Fruit fly (Drosophila melanogaster): ENCODE measurements around the gene CG34043.
A peak's percentile ranks its signal among the peaks of the same experiment; 100 is the strongest.

Gene CG34043

DNA sequence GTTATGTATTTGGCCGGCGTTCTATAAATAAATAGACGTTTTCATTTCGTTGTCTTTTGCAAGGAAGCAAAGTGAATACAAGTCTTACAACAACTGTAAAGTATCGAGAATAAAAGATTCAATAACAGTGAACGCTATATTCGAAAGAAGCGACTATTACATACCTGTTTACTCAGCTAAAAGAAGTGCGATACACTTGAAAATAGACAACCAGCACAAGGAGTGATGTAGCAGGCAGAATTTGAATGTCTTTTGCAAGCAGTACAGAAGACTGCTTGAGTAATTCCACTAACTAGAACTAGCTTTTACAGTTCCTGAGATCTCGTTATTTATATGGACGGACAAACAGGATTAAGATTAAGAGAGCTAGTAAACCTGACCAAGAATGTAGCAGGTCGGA, 17.6 kb upstream of the CG34043 start (continued):
- peak; percentile 65 for TF ChIP-seq CG1603 (tag; optimal IDR thresholded peaks at IDR 0.05)
- peak; percentile 95 for TF ChIP-seq sd (tag; optimal IDR thresholded peaks at IDR 0.05)
- peak; percentile 3 for TF ChIP-seq CG3163 (GFP tag; optimal IDR thresholded peaks at IDR 0.05)
- peak; percentile 23 for TF ChIP-seq NC2β (GFP tag; optimal IDR thresholded peaks at IDR 0.05)
- no peak for TF ChIP-seq pita (GFP tag; optimal IDR thresholded peaks at IDR 0.05)
- no peak for TF ChIP-seq br (optimal IDR thresholded peaks at IDR 0.05)
- TF ChIP-seq CG1792 (GFP tag; optimal IDR thresholded peaks at IDR 0.05) = no peak
- no peak for TF ChIP-seq ase (GFP tag; IDR thresholded peaks at IDR 0.05)
- no peak for TF ChIP-seq ash1 (GFP tag; optimal IDR thresholded peaks at IDR 0.05)
- peak; percentile 22 for TF ChIP-seq NfI (GFP tag; optimal IDR thresholded peaks at IDR 0.05)
- TF ChIP-seq Xbp1 (GFP tag; optimal IDR thresholded peaks at IDR 0.05) = peak; percentile 1
- TF ChIP-seq Dll (GFP tag; IDR thresholded peaks at IDR 0.05; ENCODE audit: partially characterized antibody) = no peak
- TF ChIP-seq nau (GFP tag; optimal IDR thresholded peaks at IDR 0.05) = no peak
- TF ChIP-seq CG5245 (GFP tag; optimal IDR thresholded peaks at IDR 0.05) = no peak
- TF ChIP-seq Lpt (GFP tag; optimal IDR thresholded peaks at IDR 0.05) = no peak
- peak; percentile 88; the same call in 2 of the 3 replicates for TF ChIP-seq hb (GFP tag; IDR thresholded peaks at IDR 0.05; ENCODE audit: partially characterized antibody)
- TF ChIP-seq CG7839 (tag; optimal IDR thresholded peaks at IDR 0.05) = peak; percentile 24
- no peak for TF ChIP-seq zfh2 (GFP tag; optimal IDR thresholded peaks at IDR 0.05)
- TF ChIP-seq CG6765 (GFP tag; optimal IDR thresholded peaks at IDR 0.05) = no peak
- TF ChIP-seq hth (optimal IDR thresholded peaks at IDR 0.05) = no peak
- no peak for TF ChIP-seq Atf6 (GFP tag; IDR thresholded peaks at IDR 0.05)
- no peak for TF ChIP-seq B-H1 (GFP tag; IDR thresholded peaks at IDR 0.05)
- TF ChIP-seq trh (GFP tag; optimal IDR thresholded peaks at IDR 0.05) = no peak
- TF ChIP-seq ac (GFP tag; optimal IDR thresholded peaks at IDR 0.05) = no peak
- peak; percentile 15 for TF ChIP-seq BEAF-32 (GFP tag; optimal IDR thresholded peaks at IDR 0.05)
- no peak for TF ChIP-seq Dip3 (GFP tag; optimal IDR thresholded peaks at IDR 0.05)
- TF ChIP-seq CG6272 (GFP tag; IDR thresholded peaks at IDR 0.05) = no peak
- no peak for TF ChIP-seq CG14965 (GFP tag; optimal IDR thresholded peaks at IDR 0.05; ENCODE audit: borderline replicate concordance)
- no peak for TF ChIP-seq CG10543 (GFP tag; optimal IDR thresholded peaks at IDR 0.05)
- no peak for TF ChIP-seq crol (GFP tag; IDR thresholded peaks at IDR 0.05)
- TF ChIP-seq wdn (GFP tag; IDR thresholded peaks at IDR 0.05) = no peak
- peak; percentile 10 for TF ChIP-seq caup (GFP tag; optimal IDR thresholded peaks at IDR 0.05; ENCODE audit: severe bottlenecking)
- TF ChIP-seq CG12155 (GFP tag; optimal IDR thresholded peaks at IDR 0.05) = peak; percentile 91
- no peak for TF ChIP-seq Hand (GFP tag; optimal IDR thresholded peaks at IDR 0.05)
- no peak for TF ChIP-seq CG2889 (GFP tag; IDR thresholded peaks at IDR 0.05)
- TF ChIP-seq CG18011 (GFP tag; optimal IDR thresholded peaks at IDR 0.05) = peak; percentile 97
- peak; percentile 57 for TF ChIP-seq YL-1 (GFP tag; optimal IDR thresholded peaks at IDR 0.05)
- no peak for TF ChIP-seq ara (GFP tag; IDR thresholded peaks at IDR 0.05)
- no peak for TF ChIP-seq hbn (GFP tag; IDR thresholded peaks at IDR 0.05; ENCODE audit: partially characterized antibody)
- no peak for TF ChIP-seq tin (GFP tag; optimal IDR thresholded peaks at IDR 0.05)
- 0 out of 3 replicates have a peak, but pooled peaks have one; percentile 30 for TF ChIP-seq Dbx (GFP tag; IDR thresholded peaks at IDR 0.05)
- TF ChIP-seq Mrtf (GFP tag; IDR thresholded peaks at IDR 0.05) = no peak
- TF ChIP-seq CG1529 (GFP tag; optimal IDR thresholded peaks at IDR 0.05) = no peak
- TF ChIP-seq bbx (GFP tag; IDR thresholded peaks at IDR 0.05; ENCODE audit: partially characterized antibody) = peak; percentile 54
- TF ChIP-seq CTCF (GFP tag; optimal IDR thresholded peaks at IDR 0.05) = peak; percentile 20
- TF ChIP-seq dpn (GFP tag; optimal IDR thresholded peaks at IDR 0.05) = peak in 1 of 2 experiments; percentile 33
- no peak for TF ChIP-seq gce (GFP tag; IDR thresholded peaks at IDR 0.05)
- TF ChIP-seq cg (GFP tag; optimal IDR thresholded peaks at IDR 0.05) = no peak
- no peak for TF ChIP-seq CG1024 (GFP tag; IDR thresholded peaks at IDR 0.05)
- TF ChIP-seq nerfin-1 (tag; optimal IDR thresholded peaks at IDR 0.05) = peak; percentile 31
- TF ChIP-seq Max (GFP tag; optimal IDR thresholded peaks at IDR 0.05) = no peak
- TF ChIP-seq Ets97D (GFP tag; optimal IDR thresholded peaks at IDR 0.05) = peak; percentile 49
- no peak for TF ChIP-seq Gsc (GFP tag; IDR thresholded peaks at IDR 0.05)
